Fruit fly (Drosophila melanogaster) whole organism, prepupa: Measurements from ENCODE around the gene RhoU.

ENCODE experiments used
- Blimp-1 ChIP-seq: fragments of 200-800 bp; sonication (Bioruptor generic); optimal IDR thresholded peaks from 3 replicates; lab custom pipeline; 2017; ENCODE audit warnings: missing biosample characterization, missing genetic modification characterization, mild to moderate bottlenecking, moderate library complexity, missing genetic modification reagents
- CG10631 ChIP-seq: fragments of 200-800 bp; sonication (Bioruptor generic); optimal IDR thresholded peaks from 2 replicates; lab custom pipeline; 2016; ENCODE audit warnings: missing biosample characterization, missing genetic modification characterization
- CG11294 ChIP-seq: fragments of 200-800 bp; sonication (Bioruptor generic); IDR thresholded peaks from 2 replicates; pipeline ENCODE4 v1.3.6; 2022; ENCODE audit warnings: missing biosample characterization, missing genetic modification characterization
- CG11902 ChIP-seq: fragments of 200-800 bp; sonication (Bioruptor generic); optimal IDR thresholded peaks from 3 replicates; lab custom pipeline; 2016; ENCODE audit warnings: missing biosample characterization, missing genetic modification characterization
- CG15336 ChIP-seq: fragments of 200-800 bp; sonication (Bioruptor generic); IDR thresholded peaks from 2 replicates; pipeline ENCODE4 v1.3.6; 2022; ENCODE audit warnings: missing biosample characterization, missing genetic modification characterization
- CG1621 ChIP-seq: fragments of 200-800 bp; sonication (Bioruptor generic); optimal IDR thresholded peaks from 3 replicates; lab custom pipeline; 2018; ENCODE audit warnings: missing biosample characterization, mild to moderate bottlenecking, missing genetic modification characterization
- CG16779 ChIP-seq: fragments of 200-800 bp; sonication (Bioruptor generic); optimal IDR thresholded peaks from 3 replicates; lab custom pipeline; 2017; ENCODE audit warnings: missing biosample characterization, mild to moderate bottlenecking, missing genetic modification characterization
- CG3032 ChIP-seq: fragments of 200-800 bp; optimal IDR thresholded peaks from 2 replicates; lab custom pipeline; 2019; ENCODE audit warnings: missing biosample characterization, mild to moderate bottlenecking, missing genetic modification characterization, moderate library complexity
- CG31627 ChIP-seq: fragments of 200-800 bp; sonication (Bioruptor generic); optimal IDR thresholded peaks from 3 replicates; lab custom pipeline; 2016; ENCODE audit warnings: missing biosample characterization, missing genetic modification characterization
- CG32006 ChIP-seq: fragments of 200-800 bp; sonication (Bioruptor generic); optimal IDR thresholded peaks from 3 replicates; lab custom pipeline; 2017; ENCODE audit warnings: missing biosample characterization, mild to moderate bottlenecking, missing genetic modification characterization
- CG4318 ChIP-seq: fragments of 200-800 bp; sonication (Bioruptor generic); optimal IDR thresholded peaks from 3 replicates; lab custom pipeline; 2017; ENCODE audit warnings: missing biosample characterization, mild to moderate bottlenecking, missing genetic modification characterization
- CG6854 ChIP-seq: fragments of 200-800 bp; sonication (Bioruptor generic); optimal IDR thresholded peaks from 2 replicates; lab custom pipeline; 2017; ENCODE audit warnings: missing biosample characterization, mild to moderate bottlenecking, missing genetic modification characterization
- CG7368 ChIP-seq: fragments of 200-800 bp; sonication (Bioruptor generic); optimal IDR thresholded peaks from 3 replicates; lab custom pipeline; 2016; ENCODE audit warnings: missing biosample characterization, missing genetic modification characterization
- CG8119 ChIP-seq: fragments of 200-800 bp; sonication (Bioruptor generic); IDR thresholded peaks from 3 replicates; pipeline ENCODE4 v1.3.6; 2022; ENCODE audit warnings: missing biosample characterization, missing genetic modification characterization
- CG8632 ChIP-seq: fragments of 200-800 bp; sonication (Bioruptor generic); optimal IDR thresholded peaks from 3 replicates; lab custom pipeline; 2016; ENCODE audit warnings: missing biosample characterization, missing genetic modification characterization
- CG9139 ChIP-seq: fragments of 200-800 bp; sonication (Bioruptor generic); optimal IDR thresholded peaks from 3 replicates; lab custom pipeline; 2017; ENCODE audit warnings: missing biosample characterization, mild to moderate bottlenecking, missing genetic modification characterization
- Eip78C ChIP-seq: fragments of 200-800 bp; sonication (Bioruptor generic); peaks from one replicate; lab custom pipeline; 2016; ENCODE audit warnings: missing biosample characterization, missing genetic modification characterization
- Eip93F ChIP-seq: fragments of 200-800 bp; sonication (Bioruptor generic); optimal IDR thresholded peaks from 2 replicates; lab custom pipeline; 2016; ENCODE audit warnings: missing biosample characterization, mild to moderate bottlenecking, missing genetic modification characterization
- Ets96B ChIP-seq: fragments of 200-800 bp; optimal IDR thresholded peaks from 2 replicates; lab custom pipeline; 2019; ENCODE audit warnings: missing biosample characterization, mild to moderate bottlenecking, missing genetic modification characterization, moderate library complexity
- Hr38 ChIP-seq: sonication (Bioruptor generic); optimal IDR thresholded peaks from 2 replicates; lab custom pipeline; 2016; ENCODE audit warnings: missing biosample characterization, missing genetic modification characterization
- Lpt ChIP-seq: fragments of 200-800 bp; sonication (Bioruptor generic); optimal IDR thresholded peaks from 3 replicates; lab custom pipeline; 2016; ENCODE audit warnings: missing biosample characterization, missing genetic modification characterization
- Smox ChIP-seq: fragments of 200-800 bp; sonication (Bioruptor generic); optimal IDR thresholded peaks from 3 replicates; lab custom pipeline; 2016; ENCODE audit warnings: missing biosample characterization, missing genetic modification characterization
- Sox15 ChIP-seq: fragments of 200-800 bp; sonication (Bioruptor generic); optimal IDR thresholded peaks from 3 replicates; lab custom pipeline; 2016; ENCODE audit warnings: missing biosample characterization, missing genetic modification characterization
- achi ChIP-seq: fragments of 200-800 bp; sonication (Bioruptor generic); optimal IDR thresholded peaks from 3 replicates; lab custom pipeline; 2016; ENCODE audit warnings: missing biosample characterization, missing genetic modification characterization
- acj6 ChIP-seq: fragments of 200-800 bp; sonication (Bioruptor generic); optimal IDR thresholded peaks from 3 replicates; lab custom pipeline; 2016; ENCODE audit warnings: missing biosample characterization, missing genetic modification characterization
- eg ChIP-seq: fragments of 200-800 bp; sonication (Bioruptor generic); IDR thresholded peaks from 3 replicates; pipeline ENCODE4 v1.3.6; 2022; ENCODE audit warnings: missing biosample characterization, missing genetic modification characterization
- esn ChIP-seq: fragments of 200-800 bp; sonication (Bioruptor generic); optimal IDR thresholded peaks from 2 replicates; lab custom pipeline; 2016; ENCODE audit warnings: missing biosample characterization, mild to moderate bottlenecking, missing genetic modification characterization, moderate library complexity
- fd59A ChIP-seq: fragments of 200-800 bp; sonication (Bioruptor generic); optimal IDR thresholded peaks from 2 replicates; lab custom pipeline; 2017; ENCODE audit warnings: missing biosample characterization, mild to moderate bottlenecking, missing genetic modification characterization, missing genetic modification reagents
- fd85E ChIP-seq: fragments of 200-800 bp; sonication (Bioruptor generic); optimal IDR thresholded peaks from 3 replicates; lab custom pipeline; 2016; ENCODE audit warnings: missing biosample characterization, missing genetic modification characterization
- lz ChIP-seq: fragments of 200-800 bp; sonication (Bioruptor generic); optimal IDR thresholded peaks from 3 replicates; lab custom pipeline; 2016; ENCODE audit warnings: missing biosample characterization, missing genetic modification characterization
- net ChIP-seq: fragments of 200-800 bp; sonication (Bioruptor generic); optimal IDR thresholded peaks from 3 replicates; lab custom pipeline; 2016; ENCODE audit warnings: missing biosample characterization, missing genetic modification characterization
- spab ChIP-seq: fragments of 200-800 bp; sonication (Bioruptor generic); optimal IDR thresholded peaks from 2 replicates; lab custom pipeline; 2017; ENCODE audit warnings: missing biosample characterization, mild to moderate bottlenecking, missing genetic modification characterization, missing genetic modification reagents
- ss ChIP-seq, 2 experiments: fragments of 200-800 bp; sonication (Bioruptor generic); optimal IDR thresholded peaks; 2 replicates in 1 of 2; 3 replicates in 1 of 2; lab custom pipeline; 2017 to 2018; ENCODE audit warnings: mild to moderate bottlenecking in 2 of 2, missing biosample characterization in 2 of 2, missing genetic modification characterization in 2 of 2, moderate library complexity in 1 of 2
- svp ChIP-seq: fragments of 200-800 bp; sonication (Bioruptor generic); peaks from one replicate; lab custom pipeline; 2016; ENCODE audit warnings: missing biosample characterization, missing genetic modification characterization

RhoU gene

DNA sequence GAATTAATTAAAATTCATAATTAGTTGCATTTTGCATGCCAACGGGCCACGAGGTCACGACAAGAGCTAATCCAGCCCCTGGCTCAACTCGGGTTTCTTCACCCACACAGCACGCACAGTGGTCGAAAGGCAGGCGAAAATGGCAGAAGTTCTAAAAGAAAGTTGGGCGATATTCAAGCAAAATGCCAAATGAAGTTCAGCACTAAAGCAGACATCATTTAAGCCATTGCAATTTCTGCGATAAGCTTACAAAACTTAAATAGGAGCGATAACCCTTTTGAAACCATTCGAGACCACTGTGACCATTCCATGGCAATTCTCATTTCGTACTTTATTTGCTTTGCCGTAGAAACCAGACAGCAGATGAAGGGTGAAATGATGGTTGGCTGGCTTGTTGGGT lies 18.8 kb upstream of the RhoU start (continued):
- TF ChIP-seq Ets96B (tag; lab: Kevin White, UChicago) (peak; percentile 60), Eip93F (GFP tag; lab: Kevin White, UChicago) (no peak), acj6 (GFP tag; lab: Kevin White, UChicago) (peak; percentile 68), CG8632 (peak; percentile 55), ss (GFP tag; optimal IDR thresholded peaks at IDR 0.05; lab: Kevin White, UChicago) (peak; percentile 7 to 37), spab (GFP tag; lab: Kevin White, UChicago) (peak; percentile 57), eg (GFP tag; lab: Robert Waterston, UW) (peak; percentile 58; the same call in 1 of the 3 replicates), CG10631 (GFP tag; lab: Kevin White, UChicago) (peak; percentile 53), Smox (GFP tag; lab: Kevin White, UChicago) (peak; percentile 61), CG9139 (GFP tag; lab: Kevin White, UChicago) (peak; percentile 33)

DNA sequence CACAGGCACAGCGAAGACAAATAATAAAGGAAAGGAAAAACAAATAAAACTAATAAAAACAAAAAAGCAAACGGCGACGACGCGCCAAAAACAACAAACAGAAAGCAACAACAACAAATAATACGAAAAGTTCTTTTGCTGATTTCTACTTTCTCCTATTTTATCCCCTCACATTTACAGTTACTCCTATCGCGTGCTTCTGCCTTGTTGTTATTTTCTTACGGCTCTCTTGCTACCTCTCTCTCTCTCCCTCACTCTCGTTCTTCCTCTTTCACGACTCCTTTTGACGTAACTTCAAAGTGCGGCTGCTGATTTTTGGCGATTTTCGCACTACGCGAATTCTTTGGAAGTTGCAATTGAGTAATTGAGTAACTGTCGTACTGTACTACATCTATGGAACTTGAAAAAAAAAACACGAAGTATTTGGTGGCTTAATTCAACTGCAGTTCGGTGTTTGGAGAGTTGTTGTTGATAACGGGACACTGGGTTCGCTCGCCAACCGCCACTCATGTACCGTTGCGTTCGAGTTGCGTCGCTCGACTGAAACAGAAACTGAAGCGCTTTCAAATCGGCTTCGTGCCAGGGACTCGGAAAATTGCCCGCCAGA lies 15.9 kb upstream of the RhoU start, which contains the start of gene CG15312:
CG15312 (minus strand) TSS at position 544 of the 607 bp plus-strand sequence.
- no peak for TF ChIP-seq CG32006 (GFP tag; lab: Kevin White, UChicago)
- no peak for TF ChIP-seq CG10631 (GFP tag; lab: Kevin White, UChicago)
- TF ChIP-seq CG31627 (GFP tag; lab: Kevin White, UChicago): no peak
- no peak for TF ChIP-seq CG4318 (GFP tag; lab: Kevin White, UChicago)
- TF ChIP-seq CG6854 (GFP tag; lab: Kevin White, UChicago): no peak
- TF ChIP-seq lz (GFP tag; lab: Kevin White, UChicago): no peak
- no peak for TF ChIP-seq net (GFP tag; lab: Kevin White, UChicago)
- no peak for TF ChIP-seq CG15336 (GFP tag; lab: Robert Waterston, UW)
- no peak for TF ChIP-seq CG8119 (GFP tag; lab: Robert Waterston, UW)
- no peak for TF ChIP-seq CG11902 (GFP tag; lab: Kevin White, UChicago)
- TF ChIP-seq CG7368 (GFP tag; lab: Kevin White, UChicago): no peak
- no peak for TF ChIP-seq Lpt (GFP tag; lab: Kevin White, UChicago)
- TF ChIP-seq fd59A (GFP tag; lab: Kevin White, UChicago): no peak
- TF ChIP-seq fd85E: no peak
- TF ChIP-seq acj6 (GFP tag; lab: Kevin White, UChicago): no peak
- TF ChIP-seq Sox15 (GFP tag; lab: Kevin White, UChicago): no peak

DNA sequence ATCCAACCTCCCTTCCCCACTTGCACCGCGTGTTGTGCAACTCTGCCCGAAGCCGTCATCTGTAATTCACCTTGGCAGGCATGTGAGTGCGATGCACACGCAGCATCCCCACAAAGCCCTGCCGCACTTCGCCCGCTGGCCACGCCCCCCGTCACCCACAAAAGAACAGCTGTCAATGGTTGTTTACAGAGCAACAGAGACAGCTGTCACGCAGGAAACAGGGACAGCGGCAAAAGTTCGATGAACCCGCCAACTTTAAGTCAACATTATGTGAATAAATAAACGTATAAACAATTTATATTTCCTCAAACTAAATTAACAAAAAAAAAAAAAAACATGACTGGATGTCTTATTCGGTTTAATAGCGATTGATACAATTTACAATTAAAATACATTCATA lies 14.8 kb upstream of the RhoU start:
- TF ChIP-seq Eip78C (GFP tag; lab: Kevin White, UChicago) (no peak), acj6 (GFP tag; lab: Kevin White, UChicago) (no peak), svp (GFP tag; lab: Kevin White, UChicago) (no peak)

DNA sequence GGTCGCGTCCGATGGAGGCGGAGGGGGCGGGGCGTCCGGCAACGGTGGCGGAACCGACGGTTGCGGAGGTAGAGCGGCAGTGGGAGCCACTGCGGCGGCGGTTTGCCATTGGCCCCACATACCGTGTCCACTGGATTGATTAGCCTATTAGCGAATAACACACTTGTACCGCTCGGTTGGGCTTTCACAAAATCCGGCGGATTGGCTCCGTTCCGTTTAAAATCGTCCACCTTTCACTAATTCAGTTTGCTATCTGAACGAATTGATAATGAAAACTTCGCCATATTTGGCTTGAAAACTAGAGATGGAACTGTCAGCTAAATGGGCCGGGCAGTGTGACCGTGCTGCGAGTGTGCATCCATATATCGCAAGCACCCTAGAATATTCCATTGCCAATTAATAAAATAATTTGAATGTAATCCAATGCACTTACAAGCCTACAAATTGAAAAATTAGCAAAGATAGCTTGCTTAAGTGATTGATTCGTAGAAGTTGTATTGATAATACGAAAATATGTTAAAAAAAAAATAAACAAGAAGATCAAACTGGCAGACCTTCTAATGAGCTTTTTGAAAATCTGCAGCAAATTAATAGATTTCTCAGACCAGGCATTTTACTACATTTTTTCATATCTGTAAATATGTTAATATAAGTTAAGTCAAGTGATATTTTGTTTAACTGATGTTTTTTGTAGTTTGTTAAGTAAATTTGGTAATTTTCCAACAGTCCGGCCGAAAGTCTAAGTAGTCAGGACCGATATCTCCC lies 4.0 kb upstream of the RhoU start, which contains the start of gene ZAP3:
ZAP3 (minus strand) TSS at position 308 of the 765 bp plus-strand sequence.
- no peak for TF ChIP-seq spab (GFP tag; lab: Kevin White, UChicago)
- peak; percentile 47 for TF ChIP-seq CG1621 (tag; lab: Kevin White, UChicago)

dm6 chrX:10082950-10083253 lies 3.4 kb upstream of the RhoU start, which contains the start of gene CG2972:
CG2972 (plus strand) TSS chrX:10083154.
- TF ChIP-seq CG31627 (GFP tag; lab: Kevin White, UChicago): no peak
- no peak for TF ChIP-seq CG7368 (GFP tag; lab: Kevin White, UChicago)
- no peak for TF ChIP-seq CG3032 (tag; lab: Kevin White, UChicago)
- TF ChIP-seq CG11902 (GFP tag; lab: Kevin White, UChicago): no peak
- no peak for TF ChIP-seq CG11294 (GFP tag; lab: Robert Waterston, UW)
- no peak for TF ChIP-seq esn (GFP tag; lab: Kevin White, UChicago)
- no peak for TF ChIP-seq Blimp-1 (GFP tag; lab: Kevin White, UChicago)
- no peak for TF ChIP-seq Hr38 (GFP tag; lab: Kevin White, UChicago)
- no peak for TF ChIP-seq fd85E
- TF ChIP-seq CG16779 (tag; lab: Kevin White, UChicago): no peak
- TF ChIP-seq achi (GFP tag; lab: Kevin White, UChicago): no peak
- TF ChIP-seq CG9139 (GFP tag; lab: Kevin White, UChicago): no peak
